Worm (Caenorhabditis elegans) whole organism, L4 larva: Measurements from ENCODE around the gene C27B7.9.

ENCODE experiments used
- dpl-1 ChIP-seq: fragments of 150-350 bp; optimal IDR thresholded peaks from 2 replicates; lab custom pipeline; 2014; ENCODE audit warnings: missing biosample characterization, missing genetic modification reagents, missing genetic modification characterization
- lin-15B ChIP-seq: fragments of 150-350 bp; sonication (generic microtip); optimal IDR thresholded peaks from 3 replicates; lab custom pipeline; 2014; ENCODE audit warnings: missing biosample characterization, missing genetic modification characterization
- nhr-102 ChIP-seq: sonication (generic microtip); optimal IDR thresholded peaks from 2 replicates; lab custom pipeline; 2016; ENCODE audit warnings: mild to moderate bottlenecking, missing genetic modification characterization, moderate library complexity, missing compliant biosample characterization
- nhr-25 ChIP-seq: sonication (generic microtip); optimal IDR thresholded peaks from 2 replicates; lab custom pipeline; 2017; ENCODE audit warnings: missing genetic modification characterization, mild to moderate bottlenecking, missing compliant biosample characterization, antibody characterized with exemption, moderate library complexity, borderline replicate concordance; ENCODE audit not compliant: insufficient read depth
- sdz-12 ChIP-seq: fragments of 200-800 bp; sonication (Bioruptor generic); optimal IDR thresholded peaks from 2 replicates; lab custom pipeline; 2018; ENCODE audit warnings: mild to moderate bottlenecking, missing genetic modification characterization, missing compliant biosample characterization
- snpc-1.2 ChIP-seq: fragments of 200-800 bp; sonication (Bioruptor generic); IDR thresholded peaks from 2 replicates; pipeline ENCODE4 v1.3.6; 2022; ENCODE audit warnings: missing genetic modification reagents, missing genetic modification characterization, missing compliant biosample characterization
- snpc-4 ChIP-seq: fragments of 150-350 bp; optimal IDR thresholded peaks from 2 replicates; lab custom pipeline; 2014; ENCODE audit warnings: missing biosample characterization, missing genetic modification characterization
- unc-130 ChIP-seq: sonication (generic microtip); optimal IDR thresholded peaks from 2 replicates; lab custom pipeline; 2016; ENCODE audit warnings: missing genetic modification reagents, missing genetic modification characterization, missing compliant biosample characterization
- unc-39 ChIP-seq: sonication (generic microtip); optimal IDR thresholded peaks from 2 replicates; lab custom pipeline; 2017; ENCODE audit warnings: missing biosample characterization, missing genetic modification characterization
- vab-7 ChIP-seq: fragments of 200-800 bp; sonication (Bioruptor generic); IDR thresholded peaks from 2 replicates; pipeline ENCODE4 v1.3.6; 2022; ENCODE audit warnings: missing genetic modification reagents, missing genetic modification characterization, missing compliant biosample characterization
- zfp-2 ChIP-seq: sonication (generic microtip); optimal IDR thresholded peaks from 2 replicates; lab custom pipeline; 2016; ENCODE audit warnings: mild to moderate bottlenecking, missing genetic modification characterization, missing compliant biosample characterization

DNA sequence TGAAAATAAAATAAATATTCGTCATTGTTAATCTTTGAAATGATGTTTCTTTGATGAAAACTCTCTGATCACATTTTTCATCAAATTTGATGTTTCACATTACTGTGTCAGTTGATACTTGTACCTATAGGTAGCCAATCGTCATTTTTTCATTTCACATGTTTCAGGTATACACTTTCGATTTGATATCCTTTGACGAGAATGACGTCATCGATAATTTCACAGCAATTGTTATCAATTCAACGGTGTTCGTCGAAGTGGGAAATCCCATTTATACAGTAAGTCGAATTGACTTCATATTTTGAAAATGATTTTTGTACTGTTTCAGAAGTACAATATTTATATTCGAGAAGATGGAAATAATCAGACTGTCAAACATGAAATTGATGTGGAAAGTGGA is 1.7 kb downstream of the C27B7.9 start:
- TF ChIP-seq snpc-1.2, result no peak
- no peak for TF ChIP-seq nhr-102
- TF ChIP-seq nhr-25 (tag; lab: Kevin White, UChicago), result no peak
- TF ChIP-seq zfp-2 (tag; lab: Kevin White, UChicago), result no peak
- TF ChIP-seq unc-130 (GFP tag; lab: Kevin White, UChicago), result no peak
- TF ChIP-seq dpl-1 (GFP tag; lab: Kevin White, UChicago), result no peak
- no peak for TF ChIP-seq vab-7 (GFP tag; lab: Robert Waterston, UW)
- TF ChIP-seq lin-15B (tag; lab: Kevin White, UChicago), result no peak
- TF ChIP-seq sdz-12 (GFP tag; lab: Kevin White, UChicago), result no peak
- no peak for TF ChIP-seq snpc-4 (tag; lab: Kevin White, UChicago)
- TF ChIP-seq unc-39 (tag; lab: Kevin White, UChicago), result no peak
